Fruit fly (Drosophila melanogaster) whole organism, embryonic: Measurements from ENCODE around the gene COX7AL.

Source experiments
- Ada2b ChIP-seq: fragments of 200-800 bp; sonication (Bioruptor generic); IDR thresholded peaks from 2 replicates; pipeline ENCODE4 v1.3.6; 2022; ENCODE audit warnings: missing biosample characterization, missing genetic modification characterization
- Atf-2 ChIP-seq: fragments of 200-800 bp; sonication (Bioruptor generic); optimal IDR thresholded peaks from 2 replicates; lab custom pipeline; 2016; ENCODE audit warnings: missing biosample characterization, missing genetic modification characterization
- Atf3 ChIP-seq: fragments of 200-800 bp; sonication (Bioruptor generic); optimal IDR thresholded peaks from 3 replicates; lab custom pipeline; 2016; ENCODE audit warnings: missing biosample characterization, missing genetic modification characterization
- BEAF-32 ChIP-seq: fragments of 200-800 bp; sonication (Bioruptor generic); optimal IDR thresholded peaks from 3 replicates; lab custom pipeline; 2017; ENCODE audit warnings: missing biosample characterization, missing genetic modification characterization, mild to moderate bottlenecking, moderate library complexity, missing genetic modification reagents
- CG10431 ChIP-seq: fragments of 200-800 bp; sonication (Bioruptor generic); optimal IDR thresholded peaks from 3 replicates; lab custom pipeline; 2018; ENCODE audit warnings: missing biosample characterization, mild to moderate bottlenecking, missing genetic modification characterization
- CG10462 ChIP-seq: fragments of 200-800 bp; sonication (Bioruptor generic); optimal IDR thresholded peaks from 2 replicates; lab custom pipeline; 2016; ENCODE audit warnings: missing biosample characterization, missing genetic modification characterization
- CG10565 ChIP-seq: fragments of 200-800 bp; sonication (Bioruptor generic); optimal IDR thresholded peaks from 3 replicates; lab custom pipeline; 2016; ENCODE audit warnings: missing biosample characterization, mild to moderate bottlenecking, missing genetic modification characterization
- CG12219 ChIP-seq: fragments of 200-800 bp; sonication (Bioruptor generic); optimal IDR thresholded peaks from 3 replicates; lab custom pipeline; 2018; ENCODE audit warnings: missing biosample characterization, mild to moderate bottlenecking, missing genetic modification characterization
- CG12942 ChIP-seq: fragments of 200-800 bp; sonication (Bioruptor generic); optimal IDR thresholded peaks from 3 replicates; lab custom pipeline; 2016; ENCODE audit warnings: missing biosample characterization, missing genetic modification characterization
- CG16779 ChIP-seq: fragments of 200-800 bp; sonication (Bioruptor generic); IDR thresholded peaks from 2 replicates; pipeline ENCODE4 v1.3.6; 2022; ENCODE audit warnings: missing biosample characterization, missing genetic modification characterization
- CG17328 ChIP-seq: fragments of 200-800 bp; sonication (Bioruptor generic); IDR thresholded peaks from 2 replicates; pipeline ENCODE4 v1.3.6; 2022; ENCODE audit warnings: missing biosample characterization, missing genetic modification characterization
- CG18619 ChIP-seq: fragments of 200-800 bp; sonication (Bioruptor generic); optimal IDR thresholded peaks from 3 replicates; lab custom pipeline; 2017; ENCODE audit warnings: missing biosample characterization, mild to moderate bottlenecking, missing genetic modification characterization
- CG2120 ChIP-seq: fragments of 200-800 bp; sonication (Bioruptor generic); optimal IDR thresholded peaks from 3 replicates; lab custom pipeline; 2016; ENCODE audit warnings: missing biosample characterization, missing genetic modification characterization
- CG2678 ChIP-seq: fragments of 200-800 bp; sonication (Bioruptor generic); optimal IDR thresholded peaks from 3 replicates; lab custom pipeline; 2019; ENCODE audit warnings: missing biosample characterization, mild to moderate bottlenecking, missing genetic modification characterization, moderate library complexity
- CG4282 ChIP-seq: fragments of 200-800 bp; sonication (Bioruptor generic); optimal IDR thresholded peaks from 2 replicates; lab custom pipeline; 2016; ENCODE audit warnings: missing biosample characterization, missing genetic modification characterization
- CG43689 ChIP-seq: fragments of 200-800 bp; sonication (Bioruptor generic); IDR thresholded peaks from 2 replicates; pipeline ENCODE4 v1.3.6; 2022; ENCODE audit warnings: missing biosample characterization, missing genetic modification characterization
- CG7271 ChIP-seq: fragments of 200-800 bp; sonication (Bioruptor generic); optimal IDR thresholded peaks from 2 replicates; lab custom pipeline; 2018; ENCODE audit warnings: missing biosample characterization, mild to moderate bottlenecking, missing genetic modification characterization, moderate library complexity
- CG7357 ChIP-seq: fragments of 200-800 bp; sonication (Bioruptor generic); IDR thresholded peaks from 3 replicates; pipeline ENCODE4 v1.3.6; 2022; ENCODE audit warnings: missing biosample characterization, missing genetic modification characterization
- CG9727 ChIP-seq: fragments of 200-800 bp; sonication (Bioruptor generic); optimal IDR thresholded peaks from 3 replicates; lab custom pipeline; 2017; ENCODE audit warnings: missing biosample characterization, mild to moderate bottlenecking, missing genetic modification characterization
- D ChIP-seq, 2 experiments: fragments of 200-800 bp in 1 of 2; fragments of >200 bp in 1 of 2; sonication (Bioruptor generic) in 1 of 2; optimal IDR thresholded peaks; 2 replicates in 1 of 2; 3 replicates in 1 of 2; lab custom pipeline; 2017; ENCODE audit warnings: mild to moderate bottlenecking in 1 of 2, missing biosample characterization in 1 of 2, missing genetic modification characterization in 1 of 2, missing genetic modification reagents in 1 of 2
- Dp ChIP-seq: fragments of 200-800 bp; sonication (Bioruptor generic); optimal IDR thresholded peaks from 2 replicates; lab custom pipeline; 2018; ENCODE audit warnings: missing biosample characterization, mild to moderate bottlenecking, missing genetic modification characterization, moderate library complexity
- E2f2 ChIP-seq: fragments of 200-800 bp; sonication (Bioruptor generic); IDR thresholded peaks from 2 replicates; pipeline ENCODE4 v1.3.6; 2022; ENCODE audit warnings: missing biosample characterization, missing genetic modification characterization
- Fer1 ChIP-seq: fragments of 200-800 bp; sonication (Bioruptor generic); optimal IDR thresholded peaks from 2 replicates; lab custom pipeline; 2017; ENCODE audit warnings: missing biosample characterization, mild to moderate bottlenecking, missing genetic modification characterization
- H15 ChIP-seq: fragments of 200-800 bp; sonication (Bioruptor generic); IDR thresholded peaks from 3 replicates; pipeline ENCODE4 v1.3.6; 2022; ENCODE audit warnings: missing biosample characterization, missing genetic modification characterization
- Lim3 ChIP-seq: fragments of 200-800 bp; sonication (Bioruptor generic); IDR thresholded peaks from 2 replicates; pipeline ENCODE4 v1.3.6; 2022; ENCODE audit warnings: missing biosample characterization, missing genetic modification characterization
- Meics ChIP-seq: fragments of 200-800 bp; sonication (Bioruptor generic); optimal IDR thresholded peaks from 2 replicates; lab custom pipeline; 2017; ENCODE audit warnings: missing biosample characterization, mild to moderate bottlenecking, missing genetic modification characterization
- Nf-YB ChIP-seq: fragments of 200-800 bp; sonication (Bioruptor generic); optimal IDR thresholded peaks from 3 replicates; lab custom pipeline; 2019; ENCODE audit warnings: missing biosample characterization, mild to moderate bottlenecking, missing genetic modification characterization, moderate library complexity
- Six4 ChIP-seq: fragments of 200-800 bp; sonication (Bioruptor generic); optimal IDR thresholded peaks from 2 replicates; lab custom pipeline; 2016; ENCODE audit warnings: missing biosample characterization, missing genetic modification characterization
- Spps ChIP-seq: fragments of 200-800 bp; sonication (Bioruptor generic); optimal IDR thresholded peaks from 2 replicates; lab custom pipeline; 2018; ENCODE audit warnings: missing biosample characterization, mild to moderate bottlenecking, missing genetic modification characterization
- Sry-β ChIP-seq: fragments of 200-800 bp; sonication (Bioruptor generic); optimal IDR thresholded peaks from 2 replicates; lab custom pipeline; 2018; ENCODE audit warnings: missing biosample characterization, mild to moderate bottlenecking, missing genetic modification characterization, moderate library complexity
- Sry-δ ChIP-seq: fragments of 200-800 bp; sonication (Bioruptor generic); optimal IDR thresholded peaks from 2 replicates; lab custom pipeline; 2016; ENCODE audit warnings: missing biosample characterization, missing genetic modification characterization
- Taf1 ChIP-seq: fragments of 200-800 bp; sonication (Bioruptor generic); IDR thresholded peaks from 2 replicates; pipeline ENCODE4 v1.3.6; 2022; ENCODE audit warnings: missing biosample characterization, missing genetic modification characterization
- amos ChIP-seq: fragments of 200-800 bp; sonication (Bioruptor generic); IDR thresholded peaks from 2 replicates; pipeline ENCODE4 v1.3.6; 2022; ENCODE audit warnings: missing biosample characterization, missing genetic modification characterization; ENCODE audit not compliant: partially characterized antibody
- aop ChIP-seq: fragments of 200-800 bp; sonication (Bioruptor generic); IDR thresholded peaks from 2 replicates; pipeline ENCODE4 v1.3.6; 2022; ENCODE audit warnings: missing biosample characterization, missing genetic modification characterization
- cad ChIP-seq: fragments of >200 bp; optimal IDR thresholded peaks from 2 replicates; lab custom pipeline; 2017; ENCODE audit warnings: missing biosample characterization, missing genetic modification characterization
- dimm ChIP-seq: fragments of 200-800 bp; sonication (Bioruptor generic); IDR thresholded peaks from 2 replicates; pipeline ENCODE4 v1.3.6; 2022; ENCODE audit warnings: missing biosample characterization, missing genetic modification characterization
- dm ChIP-seq: fragments of 200-800 bp; sonication (Bioruptor generic); optimal IDR thresholded peaks from 3 replicates; lab custom pipeline; 2016; ENCODE audit warnings: missing biosample characterization, missing genetic modification characterization
- grn ChIP-seq: fragments of 200-800 bp; sonication (Bioruptor generic); optimal IDR thresholded peaks from 3 replicates; lab custom pipeline; 2017; ENCODE audit warnings: missing biosample characterization, missing genetic modification characterization
- gsb-n ChIP-seq: fragments of 200-800 bp; sonication (Bioruptor generic); optimal IDR thresholded peaks from 3 replicates; lab custom pipeline; 2018; ENCODE audit warnings: missing biosample characterization, mild to moderate bottlenecking, missing genetic modification characterization
- h ChIP-seq: fragments of >200 bp; optimal IDR thresholded peaks from 2 replicates; lab custom pipeline; 2017
- jing ChIP-seq: fragments of 200-800 bp; sonication (Bioruptor generic); optimal IDR thresholded peaks from 2 replicates; lab custom pipeline; 2018; ENCODE audit warnings: missing biosample characterization, mild to moderate bottlenecking, missing genetic modification characterization
- kni ChIP-seq: fragments of 200-800 bp; sonication (Bioruptor generic); optimal IDR thresholded peaks from 3 replicates; lab custom pipeline; 2017; ENCODE audit warnings: mild to moderate bottlenecking, missing biosample characterization, missing genetic modification reagents, missing genetic modification characterization
- phol ChIP-seq: fragments of 200-800 bp; sonication (Bioruptor generic); optimal IDR thresholded peaks from 3 replicates; lab custom pipeline; 2018; ENCODE audit warnings: missing biosample characterization, mild to moderate bottlenecking, missing genetic modification characterization, moderate library complexity
- ro ChIP-seq: fragments of 200-800 bp; sonication (Bioruptor generic); IDR thresholded peaks from 2 replicates; pipeline ENCODE4 v1.3.6; 2022; ENCODE audit warnings: missing biosample characterization, missing genetic modification characterization
- sens ChIP-seq: fragments of 200-800 bp; sonication (Bioruptor generic); peaks from one replicate; lab custom pipeline; 2016; ENCODE audit warnings: missing biosample characterization, missing genetic modification characterization
- sisA ChIP-seq: fragments of 200-800 bp; sonication (Bioruptor generic); IDR thresholded peaks from 2 replicates; pipeline ENCODE4 v1.3.6; 2022; ENCODE audit warnings: missing biosample characterization, missing genetic modification characterization
- sna ChIP-seq: fragments of 200-800 bp; sonication (Bioruptor generic); IDR thresholded peaks from 2 replicates; pipeline ENCODE4 v1.3.6; 2022; ENCODE audit warnings: missing biosample characterization, missing genetic modification characterization; ENCODE audit not compliant: partially characterized antibody
- tx ChIP-seq: fragments of 200-800 bp; sonication (Bioruptor generic); optimal IDR thresholded peaks from 2 replicates; lab custom pipeline; 2016; ENCODE audit warnings: missing biosample characterization, missing genetic modification characterization
- vnd ChIP-seq: fragments of 200-800 bp; sonication (Bioruptor generic); IDR thresholded peaks from 3 replicates; pipeline ENCODE4 v1.3.6; 2022; ENCODE audit warnings: missing biosample characterization, missing genetic modification characterization; ENCODE audit not compliant: partially characterized antibody
- wor ChIP-seq: fragments of 200-800 bp; sonication (Bioruptor generic); IDR thresholded peaks from 2 replicates; pipeline ENCODE4 v1.3.6; 2022; ENCODE audit warnings: missing biosample characterization, missing genetic modification characterization
- zen ChIP-seq: fragments of 200-800 bp; sonication (Bioruptor generic); optimal IDR thresholded peaks from 3 replicates; lab custom pipeline; 2018; ENCODE audit warnings: missing biosample characterization, mild to moderate bottlenecking, missing genetic modification characterization, moderate library complexity

Gene COX7AL

dm6 chr3R:8340675-8341275 lies 2.7 kb upstream of the COX7AL start, which contains the start of the genes COX7A and Arl2 (continued):
- TF ChIP-seq CG16779 (GFP tag; lab: Robert Waterston, UW) (no peak), CG12219 (GFP tag; lab: Kevin White, UChicago) (no peak), CG4282 (GFP tag; lab: Kevin White, UChicago) (no peak), jing (GFP tag; lab: Kevin White, UChicago) (no peak), sna (GFP tag; lab: Robert Waterston, UW) (peak; percentile 94), Nf-YB (GFP tag; lab: Kevin White, UChicago) (no peak), CG12942 (GFP tag; lab: Kevin White, UChicago) (no peak), vnd (GFP tag; lab: Robert Waterston, UW) (peak; percentile 92), h (lab: Kevin White, UChicago) (no peak), dimm (GFP tag; lab: Robert Waterston, UW) (no peak), sisA (GFP tag; lab: Robert Waterston, UW) (no peak), tx (GFP tag; lab: Kevin White, UChicago) (peak; percentile 31), Atf-2 (GFP tag; lab: Kevin White, UChicago) (no peak), CG10431 (GFP tag; lab: Kevin White, UChicago) (peak; percentile 17), BEAF-32 (peak; percentile 93), CG7271 (tag; lab: Kevin White, UChicago) (no peak), phol (peak; percentile 27), gsb-n (no peak), Sry-β (no peak), CG9727 (GFP tag; lab: Kevin White, UChicago) (no peak), CG7357 (no peak), E2f2 (peak; percentile 56), CG17328 (no peak), cad (GFP tag; lab: Kevin White, UChicago) (no peak), Ada2b (no peak), sens (GFP tag; lab: Kevin White, UChicago) (peak; percentile 68), Six4 (GFP tag; lab: Kevin White, UChicago) (no peak), ro (GFP tag; lab: Robert Waterston, UW) (no peak), Lim3 (GFP tag; lab: Robert Waterston, UW) (no peak), grn (GFP tag; lab: Kevin White, UChicago) (no peak), CG43689 (GFP tag; lab: Robert Waterston, UW) (no peak), H15 (no peak), Sry-δ (GFP tag; lab: Kevin White, UChicago) (peak; percentile 78), Fer1 (GFP tag; lab: Kevin White, UChicago) (peak; percentile 16), CG18619 (GFP tag; lab: Kevin White, UChicago) (no peak), amos (peak; percentile 96), CG10462 (GFP tag; lab: Kevin White, UChicago) (no peak), Atf3 (no peak), kni (GFP tag; lab: Kevin White, UChicago) (no peak), Meics (GFP tag; lab: Kevin White, UChicago) (peak; percentile 9), aop (GFP tag; lab: Robert Waterston, UW) (no peak), CG2678 (tag; lab: Kevin White, UChicago) (no peak), Taf1 (GFP tag; lab: Robert Waterston, UW) (no peak), CG2120 (GFP tag; lab: Kevin White, UChicago) (peak; percentile 11), dm (peak; percentile 23), Spps (no peak), CG10565 (GFP tag; lab: Kevin White, UChicago) (no peak), wor (GFP tag; lab: Robert Waterston, UW) (no peak), D (optimal IDR thresholded peaks at IDR 0.05; lab: Kevin White, UChicago) (no peak), D (GFP tag; optimal IDR thresholded peaks at IDR 0.05; lab: Kevin White, UChicago) (no peak), Dp (GFP tag; lab: Kevin White, UChicago) (peak; percentile 45), zen (tag; lab: Kevin White, UChicago) (no peak)
